Fruit fly (Drosophila melanogaster) whole organism, prepupa: Measurements from ENCODE around the gene Tailor.

Source experiments
- Blimp-1 ChIP-seq: fragments of 200-800 bp; sonication (Bioruptor generic); optimal IDR thresholded peaks from 3 replicates; lab custom pipeline; 2017; ENCODE audit warnings: missing biosample characterization, missing genetic modification characterization, mild to moderate bottlenecking, moderate library complexity, missing genetic modification reagents
- CG10631 ChIP-seq: fragments of 200-800 bp; sonication (Bioruptor generic); optimal IDR thresholded peaks from 2 replicates; lab custom pipeline; 2016; ENCODE audit warnings: missing biosample characterization, missing genetic modification characterization
- CG10669 ChIP-seq: fragments of 200-800 bp; sonication (Bioruptor generic); optimal IDR thresholded peaks from 3 replicates; lab custom pipeline; 2018; ENCODE audit warnings: missing biosample characterization, mild to moderate bottlenecking, missing genetic modification characterization, moderate library complexity
- CG11294 ChIP-seq: fragments of 200-800 bp; sonication (Bioruptor generic); IDR thresholded peaks from 2 replicates; pipeline ENCODE4 v1.3.6; 2022; ENCODE audit warnings: missing biosample characterization, missing genetic modification characterization
- CG11762 ChIP-seq: fragments of 200-800 bp; sonication (Bioruptor generic); optimal IDR thresholded peaks from 3 replicates; lab custom pipeline; 2016; ENCODE audit warnings: missing biosample characterization, missing genetic modification characterization; ENCODE audit not compliant: insufficient read depth
- CG15336 ChIP-seq: fragments of 200-800 bp; sonication (Bioruptor generic); IDR thresholded peaks from 2 replicates; pipeline ENCODE4 v1.3.6; 2022; ENCODE audit warnings: missing biosample characterization, missing genetic modification characterization
- CG1621 ChIP-seq: fragments of 200-800 bp; sonication (Bioruptor generic); optimal IDR thresholded peaks from 3 replicates; lab custom pipeline; 2018; ENCODE audit warnings: missing biosample characterization, mild to moderate bottlenecking, missing genetic modification characterization
- CG16779 ChIP-seq: fragments of 200-800 bp; sonication (Bioruptor generic); optimal IDR thresholded peaks from 3 replicates; lab custom pipeline; 2017; ENCODE audit warnings: missing biosample characterization, mild to moderate bottlenecking, missing genetic modification characterization
- CG32006 ChIP-seq: fragments of 200-800 bp; sonication (Bioruptor generic); optimal IDR thresholded peaks from 3 replicates; lab custom pipeline; 2017; ENCODE audit warnings: missing biosample characterization, mild to moderate bottlenecking, missing genetic modification characterization
- CG34406 ChIP-seq: fragments of 200-800 bp; sonication (Bioruptor generic); optimal IDR thresholded peaks from 3 replicates; lab custom pipeline; 2016; ENCODE audit warnings: missing biosample characterization, missing genetic modification characterization
- CG3919 ChIP-seq: fragments of 200-800 bp; sonication (Bioruptor generic); optimal IDR thresholded peaks from 3 replicates; lab custom pipeline; 2016; ENCODE audit warnings: missing biosample characterization, missing genetic modification characterization
- CG4318 ChIP-seq: fragments of 200-800 bp; sonication (Bioruptor generic); optimal IDR thresholded peaks from 3 replicates; lab custom pipeline; 2017; ENCODE audit warnings: missing biosample characterization, mild to moderate bottlenecking, missing genetic modification characterization
- CG6163 ChIP-seq: fragments of 200-800 bp; sonication (Bioruptor generic); IDR thresholded peaks from 3 replicates; pipeline ENCODE4 v1.3.6; 2022; ENCODE audit warnings: missing biosample characterization, missing genetic modification characterization
- CG6792 ChIP-seq: fragments of 200-800 bp; sonication (Bioruptor generic); optimal IDR thresholded peaks from 3 replicates; lab custom pipeline; 2016; ENCODE audit warnings: missing biosample characterization, missing genetic modification characterization
- CG6808 ChIP-seq: fragments of 200-800 bp; sonication (Bioruptor generic); optimal IDR thresholded peaks from 3 replicates; lab custom pipeline; 2017; ENCODE audit warnings: missing biosample characterization, missing genetic modification characterization, mild to moderate bottlenecking, moderate library complexity, missing genetic modification reagents
- CG6854 ChIP-seq: fragments of 200-800 bp; sonication (Bioruptor generic); optimal IDR thresholded peaks from 2 replicates; lab custom pipeline; 2017; ENCODE audit warnings: missing biosample characterization, mild to moderate bottlenecking, missing genetic modification characterization
- CG7368 ChIP-seq: fragments of 200-800 bp; sonication (Bioruptor generic); optimal IDR thresholded peaks from 3 replicates; lab custom pipeline; 2016; ENCODE audit warnings: missing biosample characterization, missing genetic modification characterization
- CG8319 ChIP-seq: fragments of 200-800 bp; sonication (Bioruptor generic); optimal IDR thresholded peaks from 3 replicates; lab custom pipeline; 2016; ENCODE audit warnings: missing biosample characterization, missing genetic modification characterization
- CG8632 ChIP-seq: fragments of 200-800 bp; sonication (Bioruptor generic); optimal IDR thresholded peaks from 3 replicates; lab custom pipeline; 2016; ENCODE audit warnings: missing biosample characterization, missing genetic modification characterization
- CG9139 ChIP-seq: fragments of 200-800 bp; sonication (Bioruptor generic); optimal IDR thresholded peaks from 3 replicates; lab custom pipeline; 2017; ENCODE audit warnings: missing biosample characterization, mild to moderate bottlenecking, missing genetic modification characterization
- Eip75B ChIP-seq: fragments of 200-800 bp; sonication (Bioruptor generic); optimal IDR thresholded peaks from 3 replicates; lab custom pipeline; 2016; ENCODE audit warnings: missing biosample characterization, missing genetic modification characterization
- Eip78C ChIP-seq: fragments of 200-800 bp; sonication (Bioruptor generic); peaks from one replicate; lab custom pipeline; 2016; ENCODE audit warnings: missing biosample characterization, missing genetic modification characterization
- Eip93F ChIP-seq: fragments of 200-800 bp; sonication (Bioruptor generic); optimal IDR thresholded peaks from 2 replicates; lab custom pipeline; 2016; ENCODE audit warnings: missing biosample characterization, mild to moderate bottlenecking, missing genetic modification characterization
- Ets96B ChIP-seq: fragments of 200-800 bp; optimal IDR thresholded peaks from 2 replicates; lab custom pipeline; 2019; ENCODE audit warnings: missing biosample characterization, mild to moderate bottlenecking, missing genetic modification characterization, moderate library complexity
- Hr38 ChIP-seq: sonication (Bioruptor generic); optimal IDR thresholded peaks from 2 replicates; lab custom pipeline; 2016; ENCODE audit warnings: missing biosample characterization, missing genetic modification characterization
- Hr39 ChIP-seq: fragments of 200-800 bp; sonication (Bioruptor generic); optimal IDR thresholded peaks from 2 replicates; lab custom pipeline; 2016; ENCODE audit warnings: missing biosample characterization, missing genetic modification characterization
- Hr4 ChIP-seq: fragments of 200-800 bp; sonication (Bioruptor generic); optimal IDR thresholded peaks from 3 replicates; lab custom pipeline; 2016; ENCODE audit warnings: missing biosample characterization, missing genetic modification characterization
- Lpt ChIP-seq: fragments of 200-800 bp; sonication (Bioruptor generic); optimal IDR thresholded peaks from 3 replicates; lab custom pipeline; 2016; ENCODE audit warnings: missing biosample characterization, missing genetic modification characterization
- Met ChIP-seq: fragments of 200-800 bp; sonication (Bioruptor generic); optimal IDR thresholded peaks from 3 replicates; lab custom pipeline; 2016; ENCODE audit warnings: missing biosample characterization, missing genetic modification characterization
- OdsH ChIP-seq: fragments of 200-800 bp; sonication (Bioruptor generic); optimal IDR thresholded peaks from 3 replicates; lab custom pipeline; 2016; ENCODE audit warnings: missing biosample characterization, missing genetic modification characterization
- Smox ChIP-seq: fragments of 200-800 bp; sonication (Bioruptor generic); optimal IDR thresholded peaks from 3 replicates; lab custom pipeline; 2016; ENCODE audit warnings: missing biosample characterization, missing genetic modification characterization
- Sox102F ChIP-seq: fragments of 200-800 bp; sonication (Bioruptor generic); optimal IDR thresholded peaks from 2 replicates; lab custom pipeline; 2016; ENCODE audit warnings: missing biosample characterization, mild to moderate bottlenecking, missing genetic modification characterization
- Sox14 ChIP-seq: fragments of 200-800 bp; sonication (Bioruptor generic); optimal IDR thresholded peaks from 3 replicates; lab custom pipeline; 2016; ENCODE audit warnings: missing biosample characterization, missing genetic modification characterization
- Sox15 ChIP-seq: fragments of 200-800 bp; sonication (Bioruptor generic); optimal IDR thresholded peaks from 3 replicates; lab custom pipeline; 2016; ENCODE audit warnings: missing biosample characterization, missing genetic modification characterization
- achi ChIP-seq: fragments of 200-800 bp; sonication (Bioruptor generic); optimal IDR thresholded peaks from 3 replicates; lab custom pipeline; 2016; ENCODE audit warnings: missing biosample characterization, missing genetic modification characterization
- acj6 ChIP-seq: fragments of 200-800 bp; sonication (Bioruptor generic); optimal IDR thresholded peaks from 3 replicates; lab custom pipeline; 2016; ENCODE audit warnings: missing biosample characterization, missing genetic modification characterization
- cyc ChIP-seq: fragments of 200-800 bp; sonication (Bioruptor generic); optimal IDR thresholded peaks from 3 replicates; lab custom pipeline; 2016; ENCODE audit warnings: missing biosample characterization, missing genetic modification characterization
- dac ChIP-seq: fragments of 200-800 bp; sonication (Bioruptor generic); optimal IDR thresholded peaks from 2 replicates; lab custom pipeline; 2017; ENCODE audit warnings: missing biosample characterization, mild to moderate bottlenecking, missing genetic modification characterization
- eg ChIP-seq: fragments of 200-800 bp; sonication (Bioruptor generic); IDR thresholded peaks from 3 replicates; pipeline ENCODE4 v1.3.6; 2022; ENCODE audit warnings: missing biosample characterization, missing genetic modification characterization
- esn ChIP-seq: fragments of 200-800 bp; sonication (Bioruptor generic); optimal IDR thresholded peaks from 2 replicates; lab custom pipeline; 2016; ENCODE audit warnings: missing biosample characterization, mild to moderate bottlenecking, missing genetic modification characterization, moderate library complexity
- fd59A ChIP-seq: fragments of 200-800 bp; sonication (Bioruptor generic); optimal IDR thresholded peaks from 2 replicates; lab custom pipeline; 2017; ENCODE audit warnings: missing biosample characterization, mild to moderate bottlenecking, missing genetic modification characterization, missing genetic modification reagents
- fkh ChIP-seq: fragments of 200-800 bp; sonication (Bioruptor generic); optimal IDR thresholded peaks from 3 replicates; lab custom pipeline; 2017; ENCODE audit warnings: missing biosample characterization, mild to moderate bottlenecking, missing genetic modification characterization, moderate library complexity
- lz ChIP-seq: fragments of 200-800 bp; sonication (Bioruptor generic); optimal IDR thresholded peaks from 3 replicates; lab custom pipeline; 2016; ENCODE audit warnings: missing biosample characterization, missing genetic modification characterization
- net ChIP-seq: fragments of 200-800 bp; sonication (Bioruptor generic); optimal IDR thresholded peaks from 3 replicates; lab custom pipeline; 2016; ENCODE audit warnings: missing biosample characterization, missing genetic modification characterization
- pdm3 ChIP-seq: fragments of 200-800 bp; sonication (Bioruptor generic); optimal IDR thresholded peaks from 3 replicates; lab custom pipeline; 2016; ENCODE audit warnings: missing biosample characterization, missing genetic modification characterization
- salr ChIP-seq, 2 experiments: fragments of 200-800 bp; sonication (Bioruptor generic); optimal IDR thresholded peaks; 3 replicates each; lab custom pipeline; 2016 to 2018; ENCODE audit warnings: missing biosample characterization in 2 of 2, missing genetic modification characterization in 2 of 2, mild to moderate bottlenecking in 1 of 2
- spab ChIP-seq: fragments of 200-800 bp; sonication (Bioruptor generic); optimal IDR thresholded peaks from 2 replicates; lab custom pipeline; 2017; ENCODE audit warnings: missing biosample characterization, mild to moderate bottlenecking, missing genetic modification characterization, missing genetic modification reagents
- ss ChIP-seq, 2 experiments: fragments of 200-800 bp; sonication (Bioruptor generic); optimal IDR thresholded peaks; 2 replicates in 1 of 2; 3 replicates in 1 of 2; lab custom pipeline; 2017 to 2018; ENCODE audit warnings: mild to moderate bottlenecking in 2 of 2, missing biosample characterization in 2 of 2, missing genetic modification characterization in 2 of 2, moderate library complexity in 1 of 2
- svp ChIP-seq: fragments of 200-800 bp; sonication (Bioruptor generic); peaks from one replicate; lab custom pipeline; 2016; ENCODE audit warnings: missing biosample characterization, missing genetic modification characterization
- vri ChIP-seq: fragments of 200-800 bp; sonication (Bioruptor generic); optimal IDR thresholded peaks from 3 replicates; lab custom pipeline; 2016; ENCODE audit warnings: missing biosample characterization, mild to moderate bottlenecking, missing genetic modification characterization

Tailor gene

dm6 chr3R:7083750-7084149 lies 2.1 kb downstream of the Tailor start:
- TF ChIP-seq achi (GFP tag; lab: Kevin White, UChicago) (no peak), CG6792 (GFP tag; lab: Kevin White, UChicago) (no peak), Ets96B (tag; lab: Kevin White, UChicago) (no peak), svp (GFP tag; lab: Kevin White, UChicago) (peak; percentile 88)

dm6 chr3R:7081972-7082371 lies 3.9 kb downstream of the Tailor start, which contains the start of gene Dpck:
Gene Dpck (plus strand): TSS chr3R:7082182.
- TF ChIP-seq achi (GFP tag; lab: Kevin White, UChicago), result no peak
- no peak for TF ChIP-seq CG6854 (GFP tag; lab: Kevin White, UChicago)
- TF ChIP-seq Eip75B (GFP tag; lab: Kevin White, UChicago), result peak; percentile 42
- TF ChIP-seq acj6 (GFP tag; lab: Kevin White, UChicago), result peak; percentile 47
- peak; percentile 33 for TF ChIP-seq spab (GFP tag; lab: Kevin White, UChicago)
- peak; percentile 25 for TF ChIP-seq CG32006 (GFP tag; lab: Kevin White, UChicago)
- TF ChIP-seq Hr39 (GFP tag; lab: Kevin White, UChicago), result peak; percentile 27
- peak; percentile 58 for TF ChIP-seq Sox14 (GFP tag; lab: Kevin White, UChicago)
- no peak for TF ChIP-seq CG8319 (GFP tag; lab: Kevin White, UChicago)
- peak; percentile 20 for TF ChIP-seq CG10669 (GFP tag; lab: Kevin White, UChicago)
- TF ChIP-seq CG11294 (GFP tag; lab: Robert Waterston, UW), result no peak
- peak; percentile 63 for TF ChIP-seq eg (GFP tag; lab: Robert Waterston, UW)
- TF ChIP-seq vri (GFP tag; lab: Kevin White, UChicago), result peak; percentile 22
- peak; percentile 29 to 50 for TF ChIP-seq ss (GFP tag; optimal IDR thresholded peaks at IDR 0.05; lab: Kevin White, UChicago)
- peak; percentile 14 for TF ChIP-seq CG34406 (GFP tag; lab: Kevin White, UChicago)
- peak; percentile 68 for TF ChIP-seq CG6163 (GFP tag; lab: Robert Waterston, UW)
- peak; percentile 53 for TF ChIP-seq Met (GFP tag; lab: Kevin White, UChicago)
- no peak for TF ChIP-seq CG1621
- peak; percentile 83 for TF ChIP-seq Eip78C (GFP tag; lab: Kevin White, UChicago)
- peak; percentile 29 for TF ChIP-seq OdsH (GFP tag; lab: Kevin White, UChicago)
- TF ChIP-seq dac (GFP tag; lab: Kevin White, UChicago), result no peak
- peak; percentile 62 for TF ChIP-seq CG9139 (GFP tag; lab: Kevin White, UChicago)
- TF ChIP-seq svp (GFP tag; lab: Kevin White, UChicago), result peak; percentile 81
- TF ChIP-seq CG16779 (tag; lab: Kevin White, UChicago), result peak; percentile 44
- no peak for TF ChIP-seq fkh (GFP tag; lab: Kevin White, UChicago)
- TF ChIP-seq CG3919, result peak; percentile 51
- no peak for TF ChIP-seq CG4318 (GFP tag; lab: Kevin White, UChicago)
- TF ChIP-seq Smox (GFP tag; lab: Kevin White, UChicago), result peak; percentile 40
- no peak for TF ChIP-seq Blimp-1 (GFP tag; lab: Kevin White, UChicago)
- TF ChIP-seq Eip93F (GFP tag; lab: Kevin White, UChicago), result no peak
- TF ChIP-seq CG6808 (GFP tag; lab: Kevin White, UChicago), result peak; percentile 33
- peak; percentile 58 for TF ChIP-seq net (GFP tag; lab: Kevin White, UChicago)
- no peak for TF ChIP-seq Lpt (GFP tag; lab: Kevin White, UChicago)
- peak; percentile 35; the same call in 1 of the 2 replicates for TF ChIP-seq CG15336 (GFP tag; lab: Robert Waterston, UW)
- no peak for TF ChIP-seq Sox15
- TF ChIP-seq CG7368, result no peak
- TF ChIP-seq Hr38 (GFP tag; lab: Kevin White, UChicago), result no peak
- TF ChIP-seq lz (GFP tag; lab: Kevin White, UChicago), result no peak
- TF ChIP-seq fd59A (GFP tag; lab: Kevin White, UChicago), result peak; percentile 15
- TF ChIP-seq CG8632, result no peak
- peak; percentile 19 for TF ChIP-seq cyc (GFP tag; lab: Kevin White, UChicago)
- no peak for TF ChIP-seq salr (GFP tag; optimal IDR thresholded peaks at IDR 0.05; lab: Kevin White, UChicago)
- peak; percentile 56 for TF ChIP-seq Hr4
- peak; percentile 65 for TF ChIP-seq pdm3
- peak; percentile 41 for TF ChIP-seq esn (GFP tag; lab: Kevin White, UChicago)
- TF ChIP-seq CG11762 (GFP tag; lab: Kevin White, UChicago), result no peak
- peak; percentile 52 for TF ChIP-seq Sox102F (GFP tag; lab: Kevin White, UChicago)
- peak; percentile 27 for TF ChIP-seq CG6792 (GFP tag; lab: Kevin White, UChicago)
- no peak for TF ChIP-seq CG10631 (GFP tag; lab: Kevin White, UChicago)
